Fruit fly (Drosophila melanogaster) whole organism: ENCODE data around the gene wuho.

ENCODE experiments used
- CG8478 ChIP-seq: fragments of >200 bp; optimal IDR thresholded peaks from 2 replicates; lab custom pipeline; 2018; ENCODE audit warnings: inconsistent platforms
- Dll ChIP-seq: fragments of >200 bp; optimal IDR thresholded peaks from 2 replicates; lab custom pipeline; 2017
- EcR ChIP-seq, 2 experiments: fragments of >200 bp; optimal IDR thresholded peaks; 2 replicates each; lab custom pipeline; 2017; ENCODE audit warnings: missing biosample characterization in 2 of 2, missing genetic modification characterization in 2 of 2, missing genetic modification reagents in 2 of 2
- pan ChIP-seq: fragments of >200 bp; optimal IDR thresholded peaks from 2 replicates; lab custom pipeline; 2017
- psq ChIP-seq: fragments of >200 bp; optimal IDR thresholded peaks from 2 replicates; lab custom pipeline; 2017
- usp ChIP-seq: fragments of >200 bp; optimal IDR thresholded peaks from 2 replicates; lab custom pipeline; 2017; ENCODE audit warnings: missing biosample characterization, missing genetic modification characterization, mixed read lengths

- TF ChIP-seq psq (no peak), usp (no peak), CG8478 (lab: Kevin White, UChicago) (no peak), pan (lab: Kevin White, UChicago) (no peak), EcR (GFP tag; optimal IDR thresholded peaks at IDR 0.05; lab: Kevin White, UChicago) (no peak), Dll (lab: Kevin White, UChicago) (no peak)
These were observed 7.2 kb downstream of the wuho start, which contains the start of the genes CG15891 and CG3815 for dm6 chrX:6295129-6295539.
